Fruit fly (Drosophila melanogaster) whole organism, embryonic: Measurements from ENCODE around the gene CG5909.

ENCODE experiments used
- B-H2 ChIP-seq: fragments of 200-800 bp; sonication (Bioruptor generic); optimal IDR thresholded peaks from 2 replicates; lab custom pipeline; 2018; ENCODE audit warnings: missing biosample characterization, mild to moderate bottlenecking, missing genetic modification characterization
- CG10462 ChIP-seq: fragments of 200-800 bp; sonication (Bioruptor generic); optimal IDR thresholded peaks from 2 replicates; lab custom pipeline; 2016; ENCODE audit warnings: missing biosample characterization, missing genetic modification characterization
- CG10654 ChIP-seq: fragments of 200-800 bp; sonication (Bioruptor generic); optimal IDR thresholded peaks from 2 replicates; lab custom pipeline; 2016; ENCODE audit warnings: missing biosample characterization, missing genetic modification characterization
- CG10959 ChIP-seq: fragments of 200-800 bp; sonication (Bioruptor generic); IDR thresholded peaks from 2 replicates; pipeline ENCODE4 v1.3.6; 2022; ENCODE audit warnings: missing biosample characterization, missing genetic modification characterization
- CG11398 ChIP-seq: fragments of 200-800 bp; sonication (Bioruptor generic); optimal IDR thresholded peaks from 2 replicates; lab custom pipeline; 2016; ENCODE audit warnings: missing biosample characterization, missing genetic modification characterization
- CG1233 ChIP-seq: fragments of 200-800 bp; sonication (Bioruptor generic); optimal IDR thresholded peaks from 4 replicates; lab custom pipeline; 2018; ENCODE audit warnings: missing biosample characterization, mild to moderate bottlenecking, missing genetic modification characterization
- CG14860 ChIP-seq: fragments of 200-800 bp; sonication (Bioruptor generic); IDR thresholded peaks from 3 replicates; pipeline ENCODE4 v1.3.6; 2022; ENCODE audit warnings: missing biosample characterization, missing genetic modification characterization; ENCODE audit not compliant: partially characterized antibody
- CG15601 ChIP-seq: fragments of 200-800 bp; sonication (Bioruptor generic); optimal IDR thresholded peaks from 3 replicates; lab custom pipeline; 2019; ENCODE audit warnings: missing biosample characterization, mild to moderate bottlenecking, missing genetic modification characterization, moderate library complexity
- CG1603 ChIP-seq: fragments of 200-800 bp; sonication (Bioruptor generic); optimal IDR thresholded peaks from 2 replicates; lab custom pipeline; 2019; ENCODE audit warnings: missing biosample characterization, mild to moderate bottlenecking, missing genetic modification characterization, moderate library complexity
- CG17186 ChIP-seq: fragments of 200-800 bp; sonication (Bioruptor generic); optimal IDR thresholded peaks from 3 replicates; lab custom pipeline; 2017; ENCODE audit warnings: missing biosample characterization, missing genetic modification reagents, missing genetic modification characterization
- CG1792 ChIP-seq: fragments of 200-800 bp; sonication (Bioruptor generic); optimal IDR thresholded peaks from 2 replicates; lab custom pipeline; 2016; ENCODE audit warnings: missing biosample characterization, missing genetic modification characterization
- CG18619 ChIP-seq: fragments of 200-800 bp; sonication (Bioruptor generic); optimal IDR thresholded peaks from 3 replicates; lab custom pipeline; 2017; ENCODE audit warnings: missing biosample characterization, mild to moderate bottlenecking, missing genetic modification characterization
- CG31365 ChIP-seq: fragments of 200-800 bp; sonication (Bioruptor generic); optimal IDR thresholded peaks from 2 replicates; lab custom pipeline; 2018; ENCODE audit warnings: missing biosample characterization, mild to moderate bottlenecking, missing genetic modification characterization
- CG31388 ChIP-seq: fragments of 200-800 bp; sonication (Bioruptor generic); optimal IDR thresholded peaks from 2 replicates; lab custom pipeline; 2016; ENCODE audit warnings: missing biosample characterization, missing genetic modification characterization
- CG34224 ChIP-seq: fragments of 200-800 bp; sonication (Bioruptor generic); IDR thresholded peaks from 3 replicates; pipeline ENCODE4 v1.3.6; 2022; ENCODE audit warnings: missing biosample characterization, missing genetic modification characterization; ENCODE audit not compliant: partially characterized antibody
- CG3838 ChIP-seq: fragments of 200-800 bp; sonication (Bioruptor generic); optimal IDR thresholded peaks from 3 replicates; lab custom pipeline; 2016; ENCODE audit warnings: missing biosample characterization, missing genetic modification characterization
- CG3995 ChIP-seq: fragments of 200-800 bp; sonication (Bioruptor generic); optimal IDR thresholded peaks from 3 replicates; lab custom pipeline; 2016; ENCODE audit warnings: missing biosample characterization, missing genetic modification characterization
- CG4854 ChIP-seq: fragments of 200-800 bp; sonication (Bioruptor generic); optimal IDR thresholded peaks from 2 replicates; lab custom pipeline; 2016; ENCODE audit warnings: missing biosample characterization, missing genetic modification characterization, inconsistent platforms
- CG5245 ChIP-seq: fragments of 200-800 bp; sonication (Bioruptor generic); optimal IDR thresholded peaks from 3 replicates; lab custom pipeline; 2016; ENCODE audit warnings: missing biosample characterization, missing genetic modification characterization
- CG7839 ChIP-seq: fragments of 200-800 bp; sonication (Bioruptor generic); optimal IDR thresholded peaks from 3 replicates; lab custom pipeline; 2018; ENCODE audit warnings: missing biosample characterization, mild to moderate bottlenecking, missing genetic modification characterization, moderate library complexity
- CG9727 ChIP-seq: fragments of 200-800 bp; sonication (Bioruptor generic); optimal IDR thresholded peaks from 3 replicates; lab custom pipeline; 2017; ENCODE audit warnings: missing biosample characterization, mild to moderate bottlenecking, missing genetic modification characterization
- CHES-1-like ChIP-seq: fragments of 200-800 bp; sonication (Bioruptor generic); optimal IDR thresholded peaks from 2 replicates; lab custom pipeline; 2016; ENCODE audit warnings: missing biosample characterization, missing genetic modification characterization
- Dbx ChIP-seq: fragments of 200-800 bp; sonication (Bioruptor generic); IDR thresholded peaks from 3 replicates; pipeline ENCODE4 v1.3.6; 2022; ENCODE audit warnings: missing biosample characterization, missing genetic modification characterization
- H15 ChIP-seq: fragments of 200-800 bp; sonication (Bioruptor generic); IDR thresholded peaks from 3 replicates; pipeline ENCODE4 v1.3.6; 2022; ENCODE audit warnings: missing biosample characterization, missing genetic modification characterization
- Hand ChIP-seq: fragments of 200-800 bp; sonication (Bioruptor generic); optimal IDR thresholded peaks from 2 replicates; lab custom pipeline; 2017; ENCODE audit warnings: mild to moderate bottlenecking, missing biosample characterization, missing genetic modification reagents, missing genetic modification characterization
- Hr3 ChIP-seq: fragments of 200-800 bp; sonication (Bioruptor generic); optimal IDR thresholded peaks from 3 replicates; lab custom pipeline; 2016; ENCODE audit warnings: missing biosample characterization, missing genetic modification characterization
- MTF-1 ChIP-seq: fragments of 200-800 bp; sonication (Bioruptor generic); optimal IDR thresholded peaks from 2 replicates; lab custom pipeline; 2018; ENCODE audit warnings: missing biosample characterization, mild to moderate bottlenecking, missing genetic modification characterization, borderline replicate concordance
- Mes4 ChIP-seq: fragments of 200-800 bp; sonication (Bioruptor generic); optimal IDR thresholded peaks from 2 replicates; lab custom pipeline; 2016; ENCODE audit warnings: missing biosample characterization, missing genetic modification characterization
- Mrtf ChIP-seq: fragments of 200-800 bp; sonication (Bioruptor generic); IDR thresholded peaks from 3 replicates; pipeline ENCODE4 v1.3.6; 2022; ENCODE audit warnings: missing biosample characterization, missing genetic modification characterization
- Oli ChIP-seq: fragments of 200-800 bp; sonication (Bioruptor generic); optimal IDR thresholded peaks from 2 replicates; lab custom pipeline; 2018; ENCODE audit warnings: missing biosample characterization, mild to moderate bottlenecking, missing genetic modification characterization, moderate library complexity
- Pdp1 ChIP-seq, 2 experiments: fragments of 200-800 bp; sonication (Bioruptor generic); optimal IDR thresholded peaks; 3 replicates each; lab custom pipeline; 2016; ENCODE audit warnings: missing biosample characterization in 2 of 2, missing genetic modification characterization in 2 of 2, mild to moderate bottlenecking in 1 of 2, moderate library complexity in 1 of 2
- Ravus ChIP-seq: fragments of 200-800 bp; sonication (Bioruptor generic); IDR thresholded peaks from 2 replicates; pipeline ENCODE4 v1.3.6; 2022; ENCODE audit warnings: missing biosample characterization, missing genetic modification characterization
- Tbp ChIP-seq: fragments of >200 bp; optimal IDR thresholded peaks from 2 replicates; lab custom pipeline; 2018; ENCODE audit warnings: missing biosample characterization, missing genetic modification characterization
- Xrp1 ChIP-seq: fragments of 200-800 bp; sonication (Bioruptor generic); IDR thresholded peaks from 2 replicates; pipeline ENCODE4 v1.3.6; 2022; ENCODE audit warnings: missing biosample characterization, missing genetic modification characterization
- ac ChIP-seq: fragments of 200-800 bp; sonication (Bioruptor generic); optimal IDR thresholded peaks from 3 replicates; lab custom pipeline; 2017; ENCODE audit warnings: missing biosample characterization, mild to moderate bottlenecking, missing genetic modification characterization
- al ChIP-seq: fragments of 200-800 bp; sonication (Bioruptor generic); IDR thresholded peaks from 2 replicates; pipeline ENCODE4 v1.3.6; 2022; ENCODE audit warnings: missing biosample characterization, missing genetic modification characterization
- croc ChIP-seq: fragments of 200-800 bp; sonication (Bioruptor generic); conservative IDR thresholded peaks from 3 replicates; pipeline ENCODE4 v1.3.6; 2022; ENCODE audit warnings: missing biosample characterization, missing genetic modification characterization
- dysf ChIP-seq: fragments of 200-800 bp; sonication (Bioruptor generic); IDR thresholded peaks from 3 replicates; pipeline ENCODE4 v1.3.6; 2022; ENCODE audit warnings: missing biosample characterization, missing genetic modification characterization
- gem ChIP-seq: fragments of 200-800 bp; sonication (Bioruptor generic); optimal IDR thresholded peaks from 2 replicates; lab custom pipeline; 2019; ENCODE audit warnings: missing biosample characterization, mild to moderate bottlenecking, missing genetic modification characterization, moderate library complexity
- ken ChIP-seq: fragments of 200-800 bp; sonication (Bioruptor generic); IDR thresholded peaks from 3 replicates; pipeline ENCODE4 v1.3.6; 2022; ENCODE audit warnings: missing biosample characterization, missing genetic modification characterization
- lab ChIP-seq: fragments of 200-800 bp; sonication (Bioruptor generic); optimal IDR thresholded peaks from 3 replicates; lab custom pipeline; 2017; ENCODE audit warnings: missing biosample characterization, missing genetic modification characterization, mild to moderate bottlenecking, moderate library complexity, missing genetic modification reagents
- maf-S ChIP-seq: fragments of 200-800 bp; sonication (Bioruptor generic); optimal IDR thresholded peaks from 2 replicates; lab custom pipeline; 2016; ENCODE audit warnings: missing biosample characterization, missing genetic modification characterization
- pzg ChIP-seq: fragments of 200-800 bp; sonication (Bioruptor generic); optimal IDR thresholded peaks from 3 replicates; lab custom pipeline; 2018; ENCODE audit warnings: missing biosample characterization, mild to moderate bottlenecking, missing genetic modification characterization, moderate library complexity
- ro ChIP-seq: fragments of 200-800 bp; sonication (Bioruptor generic); IDR thresholded peaks from 2 replicates; pipeline ENCODE4 v1.3.6; 2022; ENCODE audit warnings: missing biosample characterization, missing genetic modification characterization
- row ChIP-seq: fragments of 200-800 bp; sonication (Bioruptor generic); IDR thresholded peaks from 3 replicates; pipeline ENCODE4 v1.3.6; 2022; ENCODE audit warnings: missing biosample characterization, missing genetic modification characterization
- sna ChIP-seq: fragments of 200-800 bp; sonication (Bioruptor generic); IDR thresholded peaks from 2 replicates; pipeline ENCODE4 v1.3.6; 2022; ENCODE audit warnings: missing biosample characterization, missing genetic modification characterization; ENCODE audit not compliant: partially characterized antibody
- sqz ChIP-seq: fragments of 200-800 bp; sonication (Bioruptor generic); optimal IDR thresholded peaks from 3 replicates; lab custom pipeline; 2018; ENCODE audit warnings: missing biosample characterization, mild to moderate bottlenecking, missing genetic modification characterization
- tap ChIP-seq: fragments of 200-800 bp; optimal IDR thresholded peaks from 3 replicates; lab custom pipeline; 2019; ENCODE audit warnings: missing biosample characterization, mild to moderate bottlenecking, missing genetic modification characterization, moderate library complexity
- wor ChIP-seq: fragments of 200-800 bp; sonication (Bioruptor generic); IDR thresholded peaks from 2 replicates; pipeline ENCODE4 v1.3.6; 2022; ENCODE audit warnings: missing biosample characterization, missing genetic modification characterization
- zen ChIP-seq: fragments of 200-800 bp; sonication (Bioruptor generic); optimal IDR thresholded peaks from 3 replicates; lab custom pipeline; 2018; ENCODE audit warnings: missing biosample characterization, mild to moderate bottlenecking, missing genetic modification characterization, moderate library complexity

The CG5909 gene

dm6 chr3R:27204694-27205414 is 43.9 kb downstream of the CG5909 start (continued):
- TF ChIP-seq CG1792 (GFP tag; lab: Kevin White, UChicago) (no peak), dysf (no peak), Hr3 (GFP tag; lab: Kevin White, UChicago) (no peak), CG4854 (GFP tag; lab: Kevin White, UChicago) (no peak), CG34224 (GFP tag; lab: Robert Waterston, UW) (no peak), Mrtf (GFP tag; lab: Robert Waterston, UW) (no peak), CG17186 (GFP tag; lab: Kevin White, UChicago) (no peak), ac (no peak), Mes4 (GFP tag; lab: Kevin White, UChicago) (no peak), CG31365 (tag; lab: Kevin White, UChicago) (no peak), CG3995 (GFP tag; lab: Kevin White, UChicago) (no peak), croc (GFP tag; lab: Robert Waterston, UW) (0 out of 3 replicates have a peak, but pooled peaks have one; percentile 17), ro (no peak), row (GFP tag; lab: Robert Waterston, UW) (peak; percentile 78), Ravus (no peak), tap (tag; lab: Kevin White, UChicago) (peak; percentile 6), pzg (GFP tag; lab: Kevin White, UChicago) (no peak), Dbx (GFP tag; lab: Robert Waterston, UW) (no peak), CG14860 (GFP tag; lab: Robert Waterston, UW) (no peak), CG7839 (tag; lab: Kevin White, UChicago) (peak; percentile 19), CG1233 (GFP tag; lab: Kevin White, UChicago) (no peak), MTF-1 (GFP tag; lab: Kevin White, UChicago) (no peak), al (no peak), CG3838 (no peak), maf-S (GFP tag; lab: Kevin White, UChicago) (no peak), CG9727 (GFP tag; lab: Kevin White, UChicago) (peak; percentile 35), CG18619 (GFP tag; lab: Kevin White, UChicago) (no peak), sna (GFP tag; lab: Robert Waterston, UW) (no peak), CG10654 (no peak), gem (peak; percentile 47), B-H2 (no peak), ken (GFP tag; lab: Robert Waterston, UW) (no peak), CG15601 (tag; lab: Kevin White, UChicago) (peak; percentile 9), CG31388 (GFP tag; lab: Kevin White, UChicago) (no peak), Tbp (GFP tag; lab: Kevin White, UChicago) (no peak), CG11398 (GFP tag; lab: Kevin White, UChicago) (no peak), Hand (GFP tag; lab: Kevin White, UChicago) (no peak), CG1603 (tag; lab: Kevin White, UChicago) (no peak), CHES-1-like (GFP tag; lab: Kevin White, UChicago) (no peak), lab (GFP tag; lab: Kevin White, UChicago) (peak; percentile 9), Pdp1 (GFP tag; optimal IDR thresholded peaks at IDR 0.05; lab: Kevin White, UChicago) (no peak), sqz (GFP tag; lab: Kevin White, UChicago) (peak; percentile 78), H15 (GFP tag; lab: Robert Waterston, UW) (peak; percentile 41; the same call in 1 of the 3 replicates), CG5245 (GFP tag; lab: Kevin White, UChicago) (peak; percentile 5), CG10959 (no peak), wor (peak; percentile 12; the same call in 1 of the 2 replicates), CG10462 (GFP tag; lab: Kevin White, UChicago) (no peak), zen (tag; lab: Kevin White, UChicago) (peak; percentile 33), Xrp1 (peak; percentile 45; the same call in 1 of the 2 replicates), Oli (tag; lab: Kevin White, UChicago) (peak; percentile 30)
